Worm (Caenorhabditis elegans) whole organism, L1 larva: ENCODE data around the gene dhs-23.

Experiments used
- C34B4.2 ChIP-seq: sonication (generic microtip); optimal IDR thresholded peaks from 2 replicates; lab custom pipeline; 2017; ENCODE audit warnings: mild to moderate bottlenecking, missing genetic modification characterization, missing compliant biosample characterization
- F16B12.6 ChIP-seq: fragments of 150-350 bp; optimal IDR thresholded peaks from 2 replicates; lab custom pipeline; 2014; ENCODE audit warnings: missing biosample characterization, missing genetic modification characterization
- alr-1 ChIP-seq: fragments of 200-800 bp; sonication (Bioruptor generic); optimal IDR thresholded peaks from 2 replicates; lab custom pipeline; 2018; ENCODE audit warnings: borderline replicate concordance, mild to moderate bottlenecking, missing genetic modification characterization, missing compliant biosample characterization
- ama-1 ChIP-seq: fragments of 150-350 bp; optimal IDR thresholded peaks from 2 replicates; lab custom pipeline; 2014
- ceh-63 ChIP-seq: fragments of 200-800 bp; sonication (Bioruptor generic); optimal IDR thresholded peaks from 2 replicates; lab custom pipeline; 2018; ENCODE audit warnings: mild to moderate bottlenecking, missing genetic modification characterization, missing compliant biosample characterization
- ceh-8 ChIP-seq: fragments of 200-800 bp; sonication (Bioruptor generic); optimal IDR thresholded peaks from 2 replicates; lab custom pipeline; 2018; ENCODE audit warnings: mild to moderate bottlenecking, missing genetic modification characterization, moderate library complexity, missing compliant biosample characterization
- ceh-82 ChIP-seq, 3 experiments: fragments of 150-350 bp in 1 of 3; sonication (generic microtip) in 2 of 3; optimal IDR thresholded peaks; 2 replicates each; lab custom pipeline; 2014 to 2017; ENCODE audit warnings: missing biosample characterization in 3 of 3, missing genetic modification characterization in 3 of 3
- efl-1 ChIP-seq, 4 experiments: fragments of 150-350 bp; optimal IDR thresholded peaks in 3 of 4; peaks in 1 of 4; 1 replicate in 1 of 4; 2 replicates in 3 of 4; lab custom pipeline; 2014; ENCODE audit warnings: missing biosample characterization in 2 of 4, missing genetic modification characterization in 2 of 4, missing genetic modification reagents in 2 of 4
- efl-3 ChIP-seq: fragments of 200-800 bp; sonication (Bioruptor generic); optimal IDR thresholded peaks from 2 replicates; lab custom pipeline; 2018; ENCODE audit warnings: mild to moderate bottlenecking, missing genetic modification characterization, missing compliant biosample characterization
- egl-13 ChIP-seq: sonication (generic microtip); optimal IDR thresholded peaks from 2 replicates; lab custom pipeline; 2016; ENCODE audit warnings: missing genotype, missing genetic modification reagents, missing genetic modification characterization, missing compliant biosample characterization
- elt-2 ChIP-seq: sonication (generic microtip); optimal IDR thresholded peaks from 2 replicates; lab custom pipeline; 2016; ENCODE audit warnings: missing genetic modification characterization, mild to moderate bottlenecking, inconsistent platforms, missing compliant biosample characterization, missing genetic modification reagents
- ets-5 ChIP-seq: fragments of 200-800 bp; sonication (Bioruptor generic); IDR thresholded peaks from 2 replicates; pipeline ENCODE4 v1.3.6; 2022; ENCODE audit warnings: missing genetic modification characterization, missing compliant biosample characterization
- fkh-10 ChIP-seq: sonication (generic microtip); optimal IDR thresholded peaks from 2 replicates; lab custom pipeline; 2017; ENCODE audit warnings: missing biosample characterization, missing genetic modification reagents, missing genetic modification characterization
- irx-1 ChIP-seq: sonication (generic microtip); optimal IDR thresholded peaks from 2 replicates; lab custom pipeline; 2016; ENCODE audit warnings: missing genetic modification characterization, missing compliant biosample characterization
- isw-1 ChIP-seq: fragments of 200-800 bp; sonication (Bioruptor generic); IDR thresholded peaks from 2 replicates; pipeline ENCODE4 v1.3.6; 2022; ENCODE audit warnings: missing genetic modification characterization, missing compliant biosample characterization
- lin-13 ChIP-seq: fragments of 150-350 bp; optimal IDR thresholded peaks from 2 replicates; lab custom pipeline; 2014; ENCODE audit warnings: missing biosample characterization, missing genetic modification reagents, missing genetic modification characterization
- lin-14 ChIP-seq: fragments of 200-800 bp; sonication (Bioruptor generic); optimal IDR thresholded peaks from 2 replicates; lab custom pipeline; 2018; ENCODE audit warnings: mild to moderate bottlenecking, missing genetic modification characterization, moderate library complexity, missing compliant biosample characterization
- lin-15B ChIP-seq: fragments of 150-350 bp; sonication (generic microtip); optimal IDR thresholded peaks from 3 replicates; lab custom pipeline; 2014; ENCODE audit warnings: missing biosample characterization, missing genetic modification characterization
- lsy-2 ChIP-seq, 2 experiments: fragments of 150-350 bp; optimal IDR thresholded peaks; 2 replicates each; lab custom pipeline; 2014; ENCODE audit warnings: missing biosample characterization in 2 of 2, missing genetic modification characterization in 2 of 2
- mab-9 ChIP-seq: fragments of 200-800 bp; sonication (Bioruptor generic); IDR thresholded peaks from 2 replicates; pipeline ENCODE4 v1.3.6; 2022; ENCODE audit warnings: missing genetic modification reagents, missing genetic modification characterization, missing compliant biosample characterization
- mdl-1 ChIP-seq, 2 experiments: fragments of 150-350 bp; optimal IDR thresholded peaks; 2 replicates each; lab custom pipeline; 2014 to 2017; ENCODE audit warnings: missing biosample characterization in 2 of 2, missing genetic modification characterization in 2 of 2, inconsistent platforms in 1 of 2
- mef-2 ChIP-seq: fragments of 150-350 bp; optimal IDR thresholded peaks from 2 replicates; lab custom pipeline; 2014; ENCODE audit warnings: missing biosample characterization, missing genetic modification characterization
- mep-1 ChIP-seq: fragments of 150-350 bp; optimal IDR thresholded peaks from 2 replicates; lab custom pipeline; 2014; ENCODE audit warnings: missing biosample characterization, missing genetic modification characterization
- nhr-19 ChIP-seq: fragments of 200-800 bp; sonication (Bioruptor generic); conservative IDR thresholded peaks from 2 replicates; pipeline ENCODE4 v1.3.6; 2022; ENCODE audit warnings: missing genetic modification characterization, missing compliant biosample characterization
- nhr-237 ChIP-seq: fragments of 150-350 bp; optimal IDR thresholded peaks from 2 replicates; lab custom pipeline; 2014; ENCODE audit warnings: missing biosample characterization, missing genetic modification characterization
- nhr-47 ChIP-seq: sonication (generic microtip); optimal IDR thresholded peaks from 2 replicates; lab custom pipeline; 2016; ENCODE audit warnings: mild to moderate bottlenecking, missing genetic modification characterization, moderate library complexity, missing compliant biosample characterization
- nhr-84 ChIP-seq: sonication (generic microtip); optimal IDR thresholded peaks from 2 replicates; lab custom pipeline; 2017; ENCODE audit warnings: missing biosample characterization, missing genetic modification characterization
- pax-3 ChIP-seq: fragments of 200-800 bp; sonication (Bioruptor generic); optimal IDR thresholded peaks from 2 replicates; lab custom pipeline; 2018; ENCODE audit warnings: mild to moderate bottlenecking, missing genetic modification characterization, moderate library complexity, missing compliant biosample characterization
- pqm-1 ChIP-seq: sonication (generic microtip); optimal IDR thresholded peaks from 3 replicates; lab custom pipeline; 2017; ENCODE audit warnings: missing biosample characterization, missing genetic modification characterization
- snpc-4 ChIP-seq: fragments of 150-350 bp; optimal IDR thresholded peaks from 2 replicates; lab custom pipeline; 2014; ENCODE audit warnings: missing biosample characterization, missing genetic modification characterization
- sox-4 ChIP-seq: sonication (generic microtip); optimal IDR thresholded peaks from 2 replicates; lab custom pipeline; 2016; ENCODE audit warnings: missing genetic modification characterization, missing compliant biosample characterization
- sup-37 ChIP-seq: fragments of 200-800 bp; sonication (Bioruptor generic); optimal IDR thresholded peaks from 2 replicates; lab custom pipeline; 2018; ENCODE audit warnings: mild to moderate bottlenecking, missing genetic modification characterization, missing compliant biosample characterization
- swsn-7 ChIP-seq: sonication (generic microtip); optimal IDR thresholded peaks from 2 replicates; lab custom pipeline; 2016; ENCODE audit warnings: missing genetic modification characterization, missing compliant biosample characterization
- tbx-2 ChIP-seq: sonication (generic microtip); optimal IDR thresholded peaks from 2 replicates; lab custom pipeline; 2016; ENCODE audit warnings: missing genetic modification characterization, missing compliant biosample characterization
- tlp-1 ChIP-seq: fragments of 150-350 bp; optimal IDR thresholded peaks from 2 replicates; lab custom pipeline; 2014; ENCODE audit warnings: missing biosample characterization, missing genetic modification characterization
- unc-30 ChIP-seq: sonication (generic microtip); optimal IDR thresholded peaks from 2 replicates; lab custom pipeline; 2017; ENCODE audit warnings: missing biosample characterization, missing genetic modification characterization
- unc-98 ChIP-seq: fragments of 200-800 bp; sonication (Bioruptor generic); IDR thresholded peaks from 2 replicates; pipeline ENCODE4 v1.3.6; 2022; ENCODE audit warnings: missing genetic modification characterization, missing compliant biosample characterization
- vab-15 ChIP-seq: sonication (generic microtip); optimal IDR thresholded peaks from 2 replicates; lab custom pipeline; 2017; ENCODE audit warnings: missing genotype, mild to moderate bottlenecking, missing genetic modification characterization, missing compliant biosample characterization
- zip-4 ChIP-seq: fragments of 200-800 bp; sonication (Bioruptor generic); optimal IDR thresholded peaks from 2 replicates; lab custom pipeline; 2018; ENCODE audit warnings: mild to moderate bottlenecking, missing genetic modification characterization, moderate library complexity, missing compliant biosample characterization
- ztf-11 ChIP-seq, 2 experiments: sonication (generic microtip); optimal IDR thresholded peaks; 2 replicates each; lab custom pipeline; 2016 to 2017; ENCODE audit warnings: missing genetic modification characterization in 2 of 2, missing biosample characterization in 1 of 2, missing compliant biosample characterization in 1 of 2

dhs-23 gene

ce11 chrV:15413847-15414246, 32.8 kb downstream of the dhs-23 start, which contains the start of gene srh-264:
srh-264 (plus strand) TSS chrV:15414147.
- no peak for TF ChIP-seq pqm-1 (tag; lab: Kevin White, UChicago)

DNA sequence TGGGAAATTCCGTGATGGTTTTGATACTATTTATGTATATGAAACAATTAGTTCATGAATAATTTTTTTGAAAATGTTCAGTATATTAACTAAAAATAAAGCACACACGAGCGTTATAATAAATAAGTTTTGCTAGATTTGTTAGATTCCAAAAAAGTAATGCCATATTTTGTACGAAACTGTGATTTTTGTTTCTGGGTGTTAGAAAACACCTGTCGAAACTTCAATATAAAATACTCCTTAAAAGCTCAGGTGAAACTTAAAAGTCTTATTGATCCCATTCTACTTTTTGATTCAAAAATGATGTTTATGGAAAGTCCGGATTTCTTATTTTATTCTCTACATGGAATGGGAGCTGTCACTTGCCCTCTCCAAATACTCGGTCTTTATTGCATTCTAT, 34.9 kb downstream of the dhs-23 start, which contains the start of gene srh-265:
Gene srh-265, plus strand, starts transcription at position 301 of the 400 bp plus-strand sequence.
- TF ChIP-seq unc-98 (GFP tag; lab: Robert Waterston, UW) (no peak), zip-4 (no peak), mab-9 (GFP tag; lab: Robert Waterston, UW) (no peak), lin-14 (GFP tag; lab: Kevin White, UChicago) (no peak), F16B12.6 (tag; lab: Kevin White, UChicago) (no peak), swsn-7 (tag; lab: Kevin White, UChicago) (no peak), unc-30 (tag; lab: Kevin White, UChicago) (no peak), ama-1 (lab: Kevin White, UChicago) (no peak), sup-37 (GFP tag; lab: Kevin White, UChicago) (no peak)
- TF ChIP-seq, all 84 proteins: peak for 0

ce11 chrV:15417822-15418221, 36.8 kb downstream of the dhs-23 start, which contains the start of gene T06E6.10:
T06E6.10 (plus strand) TSS chrV:15418122.
- TF ChIP-seq ets-5 (no peak), snpc-4 (tag; lab: Kevin White, UChicago) (no peak), ztf-11 (tag; optimal IDR thresholded peaks at IDR 0.05; lab: Kevin White, UChicago) (no peak), egl-13 (tag; lab: Kevin White, UChicago) (no peak), sox-4 (no peak), tlp-1 (tag; lab: Kevin White, UChicago) (no peak), nhr-47 (tag; lab: Kevin White, UChicago) (no peak), ceh-8 (no peak), ama-1 (lab: Kevin White, UChicago) (no peak), nhr-84 (tag; lab: Kevin White, UChicago) (no peak), tbx-2 (tag; lab: Kevin White, UChicago) (no peak), fkh-10 (no peak), mdl-1 (tag; optimal IDR thresholded peaks at IDR 0.05; lab: Kevin White, UChicago) (no peak), irx-1 (tag; lab: Kevin White, UChicago) (no peak)

ce11 chrV:15423601-15424000, 42.6 kb downstream of the dhs-23 start, which contains the start of gene fbxa-104:
fbxa-104 (minus strand) TSS chrV:15423683.
- no peak for TF ChIP-seq elt-2 (tag; lab: Kevin White, UChicago)
- no peak for TF ChIP-seq unc-30 (tag; lab: Kevin White, UChicago)
- TF ChIP-seq sox-4 = no peak
- TF ChIP-seq mdl-1 (tag; optimal IDR thresholded peaks at IDR 0.05; lab: Kevin White, UChicago) = no peak
- TF ChIP-seq efl-3 (GFP tag; lab: Kevin White, UChicago) = no peak
- no peak for TF ChIP-seq pax-3 (tag; lab: Kevin White, UChicago)
- no peak for TF ChIP-seq lsy-2 (tag; optimal IDR thresholded peaks at IDR 0.05; lab: Kevin White, UChicago)

ce11 chrV:15425368-15426091, 44.5 kb downstream of the dhs-23 start, which contains the start of gene Y36E3A.2:
Y36E3A.2 (plus strand) TSS chrV:15426041.
- no peak for TF ChIP-seq nhr-19 (GFP tag; lab: Robert Waterston, UW)
- TF ChIP-seq lin-15B (tag; lab: Kevin White, UChicago) = no peak
- TF ChIP-seq vab-15 (tag; lab: Kevin White, UChicago) = no peak
- TF ChIP-seq alr-1 (tag; lab: Kevin White, UChicago) = no peak
- no peak for TF ChIP-seq efl-1 (optimal IDR thresholded peaks at IDR 0.05; lab: Kevin White, UChicago)
- TF ChIP-seq efl-1 (GFP tag; optimal IDR thresholded peaks at IDR 0.05 in 1 of 2; lab: Kevin White, UChicago) = peak in 1 of 2 experiments; percentile 9
- no peak for TF ChIP-seq ceh-82 (tag; optimal IDR thresholded peaks at IDR 0.05; lab: Kevin White, UChicago)
- TF ChIP-seq mep-1 (tag; lab: Kevin White, UChicago) = no peak
- TF ChIP-seq nhr-237 (tag; lab: Kevin White, UChicago) = no peak
- no peak for TF ChIP-seq mef-2
- TF ChIP-seq ceh-63 = no peak
- no peak for TF ChIP-seq C34B4.2 (tag; lab: Kevin White, UChicago)
- TF ChIP-seq lin-13 (GFP tag; lab: Kevin White, UChicago) = no peak
- TF ChIP-seq isw-1 (GFP tag; lab: Robert Waterston, UW) = no peak
- TF ChIP-seq elt-2 (tag; lab: Kevin White, UChicago) = peak; percentile 65
- TF ChIP-seq, all 84 proteins: peak for 2
